Fruit fly (Drosophila melanogaster) Kc167 (cell line): ENCODE data around the gene Rab6.

Source experiments
- Myc ChIP-seq: fragments of >200 bp; optimal IDR thresholded peaks from 2 replicates; lab custom pipeline; 2017; ENCODE audit warnings: missing external identifiers
- Sin3A ChIP-seq: fragments of >200 bp; optimal IDR thresholded peaks from 2 replicates; lab custom pipeline; 2018; ENCODE audit warnings: missing external identifiers
- h ChIP-seq: fragments of >200 bp; optimal IDR thresholded peaks from 3 replicates; lab custom pipeline; 2018; ENCODE audit warnings: missing external identifiers
- insv ChIP-seq: fragments of >200 bp; optimal IDR thresholded peaks from 3 replicates; lab custom pipeline; 2018; ENCODE audit warnings: missing external identifiers
- psq ChIP-seq: fragments of >200 bp; optimal IDR thresholded peaks from 2 replicates; lab custom pipeline; 2017; ENCODE audit warnings: missing external identifiers
- ttk ChIP-seq: sonication (Bioruptor generic); optimal IDR thresholded peaks from 2 replicates; lab custom pipeline; 2017; ENCODE audit warnings: missing external identifiers

Rab6 gene

dm6 chr2L:12081118-12081665, 27.7 kb downstream of the Rab6 start:
- TF ChIP-seq ttk (lab: Kevin White, UChicago) (no peak), psq (lab: Kevin White, UChicago) (no peak), insv (lab: Kevin White, UChicago) (no peak), h (lab: Kevin White, UChicago) (no peak), Sin3A (no peak), Myc (no peak)

- no peak for TF ChIP-seq ttk (lab: Kevin White, UChicago)
- no peak for TF ChIP-seq Sin3A
- no peak for TF ChIP-seq h (lab: Kevin White, UChicago)
- no peak for TF ChIP-seq psq (lab: Kevin White, UChicago)
- TF ChIP-seq Myc = no peak
- no peak for TF ChIP-seq insv (lab: Kevin White, UChicago)
These were observed 29.0 kb downstream of the Rab6 start for dm6 chr2L:12079827-12080381.

dm6 chr2L:12078695-12079094, 30.2 kb downstream of the Rab6 start:
- TF ChIP-seq psq (lab: Kevin White, UChicago) (no peak), Myc (no peak), ttk (lab: Kevin White, UChicago) (no peak), h (lab: Kevin White, UChicago) (no peak), Sin3A (no peak), insv (lab: Kevin White, UChicago) (no peak)

DNA sequence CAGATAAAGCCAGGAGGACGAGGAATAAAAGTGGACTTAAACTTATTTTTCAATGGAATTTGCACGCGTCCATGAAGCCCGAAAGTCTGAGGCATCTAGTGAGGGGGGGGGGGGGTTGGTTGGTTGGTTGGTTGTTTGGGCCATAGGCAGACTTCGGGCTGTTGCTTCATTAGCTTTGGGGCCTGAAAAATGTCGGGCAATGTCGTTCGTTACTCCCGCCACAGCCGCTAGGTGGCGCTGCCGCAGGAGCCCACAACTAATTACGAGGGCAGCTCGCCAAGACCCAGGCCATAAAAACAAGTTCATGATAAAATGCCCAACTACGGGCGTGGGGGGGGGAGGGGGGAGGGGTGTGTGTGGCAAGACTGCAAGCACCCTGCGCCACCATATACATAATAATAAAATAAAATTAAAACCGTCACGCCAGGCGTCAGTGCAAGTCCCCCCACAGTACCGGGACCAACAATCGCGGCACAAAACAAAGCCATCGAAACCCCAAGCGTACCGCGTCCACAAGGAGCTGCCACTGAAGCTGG, 30.7 kb downstream of the Rab6 start:
- TF ChIP-seq psq (lab: Kevin White, UChicago) (no peak), Sin3A (no peak), ttk (lab: Kevin White, UChicago) (no peak), Myc (no peak), insv (lab: Kevin White, UChicago) (no peak), h (lab: Kevin White, UChicago) (no peak)

DNA sequence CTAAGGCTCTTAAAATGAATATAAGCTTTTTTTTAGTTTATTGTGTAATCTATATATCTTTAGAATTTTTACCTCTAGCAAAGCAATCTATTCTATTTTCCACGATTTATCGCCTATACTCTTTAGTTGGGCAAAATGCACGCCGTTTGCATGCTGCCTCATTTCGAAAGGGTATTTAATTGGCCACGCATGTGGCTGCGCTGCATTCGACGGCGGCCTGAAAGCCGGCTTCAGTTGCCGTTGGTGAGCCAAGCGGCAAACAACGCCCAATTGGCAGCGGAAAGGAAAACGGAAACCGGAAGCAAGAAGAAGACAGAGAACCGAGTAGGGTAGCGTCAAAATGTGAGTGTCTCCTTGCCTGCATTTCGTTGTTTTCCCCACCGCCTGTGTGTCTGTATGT, 33.1 kb downstream of the Rab6 start, which contains the start of gene CG14947:
Gene CG14947, plus strand, starts transcription at position 251 of the 400 bp plus-strand sequence.
- no peak for TF ChIP-seq ttk (lab: Kevin White, UChicago)
- TF ChIP-seq h (lab: Kevin White, UChicago) = no peak
- no peak for TF ChIP-seq insv (lab: Kevin White, UChicago)
- TF ChIP-seq psq (lab: Kevin White, UChicago) = no peak
- TF ChIP-seq Myc = no peak
- no peak for TF ChIP-seq Sin3A

DNA sequence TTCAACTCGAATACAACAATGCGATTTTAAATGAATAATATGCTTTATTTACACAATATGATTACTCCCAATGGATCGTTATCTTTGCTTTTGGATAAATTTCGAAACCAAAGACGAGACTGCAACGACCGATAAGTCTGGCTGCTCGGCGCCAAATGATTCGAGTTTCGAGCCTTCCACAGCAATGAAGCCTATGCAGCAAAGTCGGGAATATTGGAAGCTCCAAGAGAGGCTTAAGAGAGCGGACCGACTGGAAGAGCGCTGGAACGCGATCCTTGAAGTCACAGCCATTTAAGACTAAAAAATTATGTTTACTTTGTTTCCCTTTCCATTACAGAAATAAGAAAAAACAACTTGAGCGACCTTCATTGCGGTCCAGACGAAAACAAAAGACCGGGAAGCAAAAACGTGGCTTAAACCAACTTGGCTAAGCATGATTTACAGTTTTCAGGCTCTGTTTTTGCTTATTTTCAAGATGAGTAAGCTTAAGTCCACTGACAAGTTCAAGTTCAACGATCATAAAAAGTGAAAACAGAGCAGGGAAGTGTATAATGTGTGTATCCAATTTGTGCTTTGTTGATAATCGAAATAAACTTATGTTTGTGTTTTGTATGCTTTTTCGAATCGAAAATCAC, 42.2 kb downstream of the Rab6 start, which contains the start of gene firl:
Gene firl, minus strand, starts transcription at position 159 of the 635 bp plus-strand sequence.
- TF ChIP-seq h (lab: Kevin White, UChicago) = no peak
- no peak for TF ChIP-seq ttk (lab: Kevin White, UChicago)
- no peak for TF ChIP-seq Sin3A
- no peak for TF ChIP-seq insv (lab: Kevin White, UChicago)
- TF ChIP-seq psq (lab: Kevin White, UChicago) = no peak
- TF ChIP-seq Myc = no peak

DNA sequence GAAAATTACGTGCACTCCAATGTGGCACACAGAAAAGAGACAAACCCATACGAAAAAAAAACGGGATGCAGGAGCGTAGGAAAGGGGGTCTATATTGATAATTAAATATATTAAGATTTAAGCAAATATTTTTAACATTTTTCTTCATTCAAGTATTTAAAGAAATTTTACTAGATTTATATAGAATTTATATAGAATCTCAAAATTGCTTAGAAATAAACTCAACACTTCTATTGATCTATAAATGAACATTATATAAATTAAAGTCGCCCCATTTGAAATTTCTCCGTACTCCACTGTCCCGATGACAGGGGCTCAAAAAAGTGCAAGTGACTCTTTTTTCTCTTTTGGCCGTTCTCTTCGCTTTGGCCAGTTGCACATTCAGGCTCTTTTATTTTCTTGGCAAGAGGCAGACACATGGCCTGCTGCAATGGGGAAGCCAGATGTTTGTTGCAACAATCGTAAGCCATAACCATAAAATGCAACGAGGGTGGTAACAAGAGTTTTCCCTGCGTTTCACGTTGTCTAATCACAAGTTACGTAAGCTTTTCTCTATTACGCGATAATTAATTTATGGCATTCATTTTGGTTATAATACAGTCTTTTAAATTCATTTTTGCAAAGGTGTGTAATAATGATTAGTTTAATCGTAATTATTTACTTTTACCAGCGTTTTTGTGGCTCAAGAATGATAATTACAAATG, 43.1 kb downstream of the Rab6 start:
- TF ChIP-seq h (lab: Kevin White, UChicago) = no peak
- no peak for TF ChIP-seq ttk (lab: Kevin White, UChicago)
- no peak for TF ChIP-seq Myc
- no peak for TF ChIP-seq insv (lab: Kevin White, UChicago)
- no peak for TF ChIP-seq psq (lab: Kevin White, UChicago)
- TF ChIP-seq Sin3A = no peak

DNA sequence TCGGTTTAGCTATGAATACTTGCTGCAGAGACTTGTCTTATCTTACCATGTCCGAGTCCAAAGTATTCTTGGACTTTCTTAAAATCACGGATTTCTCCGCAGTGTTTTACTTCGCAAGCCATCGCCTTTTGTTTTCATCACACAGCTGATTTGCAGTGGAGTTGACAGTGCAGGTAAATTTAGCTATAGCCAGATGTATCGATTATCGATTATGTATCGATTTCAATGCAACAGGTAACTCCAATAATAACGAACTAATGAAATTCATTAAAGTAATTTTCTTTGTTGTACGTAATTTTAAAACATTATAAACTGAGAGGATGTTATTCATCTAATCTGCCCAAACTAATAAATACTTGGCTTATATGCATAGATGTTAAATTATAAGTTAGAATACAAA, 45.9 kb downstream of the Rab6 start, which contains the start of gene Rab3-GAP:
Gene Rab3-GAP, minus strand, starts transcription at position 150 of the 400 bp plus-strand sequence.
- TF ChIP-seq ttk (lab: Kevin White, UChicago) = no peak
- TF ChIP-seq Sin3A = no peak
- no peak for TF ChIP-seq insv (lab: Kevin White, UChicago)
- TF ChIP-seq psq (lab: Kevin White, UChicago) = no peak
- TF ChIP-seq h (lab: Kevin White, UChicago) = no peak
- TF ChIP-seq Myc = no peak
